Worm (Caenorhabditis elegans): ENCODE data around the gene chil-26.

Gene chil-26

ce11 chrII:9487337-9487950, 12.6 kb downstream of the chil-26 start, which contains the start of gene T19H5.4:
TSS of gene T19H5.4 (minus strand) at chrII:9487387.
- TF ChIP-seq hlh-26 (GFP tag; conservative IDR thresholded peaks at IDR 0.05) = no peak
- TF ChIP-seq D2030.7 (GFP tag; IDR thresholded peaks at IDR 0.05) = no peak
- TF ChIP-seq egl-18 (GFP tag; IDR thresholded peaks at IDR 0.05) = no peak
- peak; percentile 59 for TF ChIP-seq ztf-22 (GFP tag; optimal IDR thresholded peaks at IDR 0.05)
- TF ChIP-seq ztf-25 (GFP tag; IDR thresholded peaks at IDR 0.05) = no peak
- no peak for TF ChIP-seq Y56A3A.18 (GFP tag; IDR thresholded peaks at IDR 0.05)
- no peak for TF ChIP-seq Y53F4B.3 (GFP tag; IDR thresholded peaks at IDR 0.05)
- no peak for TF ChIP-seq B0261.1 (tag; optimal IDR thresholded peaks at IDR 0.05)
- TF ChIP-seq mel-28 (tag; optimal IDR thresholded peaks at IDR 0.05; ENCODE audit: borderline replicate concordance) = no peak
- TF ChIP-seq bed-2 (GFP tag; IDR thresholded peaks at IDR 0.05) = no peak
- no peak for TF ChIP-seq unc-62 (GFP tag; optimal IDR thresholded peaks at IDR 0.05)
- TF ChIP-seq ceh-91 (GFP tag; IDR thresholded peaks at IDR 0.05) = no peak
- no peak for TF ChIP-seq rpc-1 (optimal IDR thresholded peaks at IDR 0.05)
- TF ChIP-seq rpc-1 (tag; optimal IDR thresholded peaks at IDR 0.05) = no peak
- no peak for TF ChIP-seq repo-1 (tag; optimal IDR thresholded peaks at IDR 0.05)
- TF ChIP-seq ceh-40 (GFP tag; IDR thresholded peaks at IDR 0.05) = no peak
- TF ChIP-seq unc-130 (GFP tag; optimal IDR thresholded peaks at IDR 0.05) = no peak
- no peak for TF ChIP-seq madf-3 (GFP tag; IDR thresholded peaks at IDR 0.05)
- TF ChIP-seq Y79H2A.3 (GFP tag; conservative IDR thresholded peaks at IDR 0.05) = no peak
- no peak for TF ChIP-seq F10E7.11 (tag; optimal IDR thresholded peaks at IDR 0.05)
- TF ChIP-seq F52B5.7 (tag; optimal IDR thresholded peaks at IDR 0.05) = no peak
- no peak for TF ChIP-seq lag-1 (GFP tag; IDR thresholded peaks at IDR 0.05)
- no peak for TF ChIP-seq snpc-4 (GFP tag; optimal IDR thresholded peaks at IDR 0.05)
- TF ChIP-seq snpc-4 (tag; optimal IDR thresholded peaks at IDR 0.05) = peak in 1 of 4 experiments; percentile 12
- no peak for TF ChIP-seq hsf-1 (GFP tag; IDR thresholded peaks at IDR 0.05)
- no peak for TF ChIP-seq tlf-1 (GFP tag; optimal IDR thresholded peaks at IDR 0.05)
- TF ChIP-seq ccch-3 (GFP tag; optimal IDR thresholded peaks at IDR 0.05) = no peak
- TF ChIP-seq die-1 (tag; optimal IDR thresholded peaks at IDR 0.05) = no peak
- no peak for TF ChIP-seq T26A5.8 (tag; optimal IDR thresholded peaks at IDR 0.05)
- no peak for TF ChIP-seq T07F8.4 (tag; optimal IDR thresholded peaks at IDR 0.05)
- no peak for TF ChIP-seq mxl-1 (tag; optimal IDR thresholded peaks at IDR 0.05)
- TF ChIP-seq nhr-90 (tag; optimal IDR thresholded peaks at IDR 0.05) = no peak
- peak; percentile 53; the same call in 1 of the 2 replicates for TF ChIP-seq hmg-1.2 (GFP tag; IDR thresholded peaks at IDR 0.05)
- no peak for TF ChIP-seq madf-8 (GFP tag; conservative IDR thresholded peaks at IDR 0.05)
- no peak for TF ChIP-seq bed-1 (GFP tag; IDR thresholded peaks at IDR 0.05)
- peak; percentile 34 for TF ChIP-seq tbp1 (GFP tag; optimal IDR thresholded peaks at IDR 0.05)
- TF ChIP-seq attf-3 (GFP tag; conservative IDR thresholded peaks at IDR 0.05) = no peak
- no peak for TF ChIP-seq snpc-3.4 (tag; optimal IDR thresholded peaks at IDR 0.05)
- TF ChIP-seq athp-1 (tag; optimal IDR thresholded peaks at IDR 0.05) = no peak
- no peak for TF ChIP-seq akir-1 (GFP tag; optimal IDR thresholded peaks at IDR 0.05)
- no peak for TF ChIP-seq ztf-3 (GFP tag; optimal IDR thresholded peaks at IDR 0.05)
- TF ChIP-seq F33H1.4 (GFP tag; IDR thresholded peaks at IDR 0.05) = no peak
- TF ChIP-seq cebp-2 (GFP tag; IDR thresholded peaks at IDR 0.05) = no peak
- no peak for TF ChIP-seq F57A8.1 (GFP tag; optimal IDR thresholded peaks at IDR 0.05)
- TF ChIP-seq ceh-58 (GFP tag; IDR thresholded peaks at IDR 0.05) = no peak
- TF ChIP-seq F49E8.2 (tag; optimal IDR thresholded peaks at IDR 0.05; ENCODE audit: insufficient read depth) = no peak
- peak; percentile 67 for TF ChIP-seq somi-1 (GFP tag; optimal IDR thresholded peaks at IDR 0.05)
- TF ChIP-seq chd-7 (tag; optimal IDR thresholded peaks at IDR 0.05) = peak; percentile 70
- peak; percentile 56; the same call in 1 of the 2 replicates for TF ChIP-seq B0336.3 (GFP tag; IDR thresholded peaks at IDR 0.05)
- TF ChIP-seq Y53G8AR.9 (GFP tag; conservative IDR thresholded peaks at IDR 0.05) = no peak
